Fruit fly (Drosophila melanogaster): ENCODE measurements around the gene CG6168.

DNA sequence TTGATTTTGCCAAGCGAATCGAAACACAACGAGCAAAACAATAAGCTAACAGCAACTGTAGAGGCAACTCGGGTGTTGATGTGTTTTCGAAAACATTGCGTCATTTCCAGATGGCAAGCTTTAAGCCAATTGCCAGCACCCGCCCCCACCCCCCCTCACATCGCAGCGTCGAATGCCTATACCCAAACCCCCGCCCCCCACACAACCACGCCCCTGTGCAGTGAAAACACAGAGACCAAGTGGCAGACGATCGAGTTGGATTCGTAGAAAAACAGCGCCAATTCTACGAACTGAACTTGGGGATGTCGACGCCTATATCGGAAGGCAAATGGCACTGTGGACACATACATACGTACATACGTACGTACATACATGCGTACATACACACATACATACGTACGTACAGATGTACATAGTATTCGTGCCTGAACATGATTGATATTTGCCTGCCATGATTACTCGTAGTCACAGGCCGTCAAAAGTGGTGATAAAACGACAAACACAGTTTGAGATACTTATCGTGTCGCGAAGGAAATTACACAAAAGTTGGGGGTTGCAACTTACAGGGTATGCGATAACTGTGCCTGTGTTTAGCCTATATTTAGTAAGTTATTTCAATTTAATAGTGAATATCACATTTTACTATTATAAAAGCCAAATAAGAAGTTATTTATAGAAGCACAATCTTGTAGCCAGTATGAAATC is 35.8 kb downstream of the CG6168 start:
- TF ChIP-seq CG8478 (optimal IDR thresholded peaks at IDR 0.05) (no peak), CTCF (optimal IDR thresholded peaks at IDR 0.05) (no peak)

Measured in S2 (cell line).